Fruit fly (Drosophila melanogaster): Measurements from ENCODE around the gene CG32269.

CG32269 gene

dm6 chr3L:3197464-3197863, 11.3 kb downstream of the CG32269 start, which contains the start of gene CG14966 (continued):
- TF ChIP-seq pfk (GFP tag; optimal IDR thresholded peaks at IDR 0.05) = peak; percentile 11
- TF ChIP-seq ssp (GFP tag; IDR thresholded peaks at IDR 0.05) = no peak
- peak; percentile 76 for TF ChIP-seq HLH4C (GFP tag; IDR thresholded peaks at IDR 0.05; ENCODE audit: partially characterized antibody)
- no peak for TF ChIP-seq CG31388 (GFP tag; optimal IDR thresholded peaks at IDR 0.05)
- TF ChIP-seq CG7372 (GFP tag; IDR thresholded peaks at IDR 0.05) = no peak
- no peak for TF ChIP-seq ara (GFP tag; IDR thresholded peaks at IDR 0.05)
- TF ChIP-seq CG4617 (GFP tag; optimal IDR thresholded peaks at IDR 0.05; ENCODE audit: borderline replicate concordance) = peak; percentile 7
- TF ChIP-seq scrt (GFP tag; optimal IDR thresholded peaks at IDR 0.05) = peak; percentile 96
- peak; percentile 63; the same call in 1 of the 2 replicates for TF ChIP-seq slbo (GFP tag; IDR thresholded peaks at IDR 0.05)
- no peak for TF ChIP-seq CG13296 (GFP tag; optimal IDR thresholded peaks at IDR 0.05)
- peak; percentile 66 for TF ChIP-seq CG17829 (tag; optimal IDR thresholded peaks at IDR 0.05)
- no peak for TF ChIP-seq lmd (GFP tag; IDR thresholded peaks at IDR 0.05)
- TF ChIP-seq twi (tag; optimal IDR thresholded peaks at IDR 0.05) = no peak
- TF ChIP-seq sd (tag; optimal IDR thresholded peaks at IDR 0.05) = peak; percentile 82
- TF ChIP-seq CG5245 (GFP tag; optimal IDR thresholded peaks at IDR 0.05) = no peak
- peak; percentile 31 for TF ChIP-seq CG13424 (tag; optimal IDR thresholded peaks at IDR 0.05)
- TF ChIP-seq hkb (optimal IDR thresholded peaks at IDR 0.05) = no peak
- TF ChIP-seq hkb (GFP tag; IDR thresholded peaks at IDR 0.05) = no peak
- no peak for TF ChIP-seq CG4707 (GFP tag; optimal IDR thresholded peaks at IDR 0.05)
- peak; percentile 1 for TF ChIP-seq PHDP (tag; optimal IDR thresholded peaks at IDR 0.05)
- TF ChIP-seq CG16779 (GFP tag; IDR thresholded peaks at IDR 0.05) = no peak
- peak; percentile 13 for TF ChIP-seq CG30403 (GFP tag; optimal IDR thresholded peaks at IDR 0.05)
- TF ChIP-seq CG13287 (GFP tag; IDR thresholded peaks at IDR 0.05; ENCODE audit: partially characterized antibody) = peak; percentile 96
- no peak for TF ChIP-seq ham (GFP tag; IDR thresholded peaks at IDR 0.05)
- peak; percentile 11 for TF ChIP-seq grn (GFP tag; optimal IDR thresholded peaks at IDR 0.05)
- no peak for TF ChIP-seq Gsc (GFP tag; IDR thresholded peaks at IDR 0.05)
- no peak for TF ChIP-seq CG8765 (GFP tag; IDR thresholded peaks at IDR 0.05)
- no peak for TF ChIP-seq CG13775 (GFP tag; optimal IDR thresholded peaks at IDR 0.05)
- no peak for TF ChIP-seq bcd (GFP tag; optimal IDR thresholded peaks at IDR 0.05)
- TF ChIP-seq kah (GFP tag; optimal IDR thresholded peaks at IDR 0.05) = peak; percentile 15
- no peak for TF ChIP-seq nau (GFP tag; optimal IDR thresholded peaks at IDR 0.05)
- no peak for TF ChIP-seq CG17568 (GFP tag; optimal IDR thresholded peaks at IDR 0.05)
- no peak for TF ChIP-seq CG12219 (GFP tag; optimal IDR thresholded peaks at IDR 0.05)
- TF ChIP-seq CG33213 (GFP tag; optimal IDR thresholded peaks at IDR 0.05) = peak; percentile 30
- no peak for TF ChIP-seq corto (GFP tag; optimal IDR thresholded peaks at IDR 0.05)
- no peak for TF ChIP-seq HLH3B (GFP tag; IDR thresholded peaks at IDR 0.05)
- TF ChIP-seq ERR (GFP tag; optimal IDR thresholded peaks at IDR 0.05) = peak; percentile 25
- TF ChIP-seq CG7928 (GFP tag; optimal IDR thresholded peaks at IDR 0.05) = peak; percentile 97
- TF ChIP-seq CG10959 (GFP tag; IDR thresholded peaks at IDR 0.05) = no peak
- TF ChIP-seq CG6272 (GFP tag; IDR thresholded peaks at IDR 0.05) = no peak
- no peak for TF ChIP-seq Hr51 (GFP tag; optimal IDR thresholded peaks at IDR 0.05)
- TF ChIP-seq Ptx1 (GFP tag; IDR thresholded peaks at IDR 0.05) = peak; percentile 23; the same call in 1 of the 2 replicates
- no peak for TF ChIP-seq CG12236 (GFP tag; optimal IDR thresholded peaks at IDR 0.05)
- TF ChIP-seq TFAM (GFP tag; optimal IDR thresholded peaks at IDR 0.05) = no peak
- TF ChIP-seq salm (tag; optimal IDR thresholded peaks at IDR 0.05) = no peak
- no peak for TF ChIP-seq zfh1 (GFP tag; IDR thresholded peaks at IDR 0.05)
- TF ChIP-seq Fer1 (GFP tag; optimal IDR thresholded peaks at IDR 0.05) = peak; percentile 31
- TF ChIP-seq CG6765 (GFP tag; optimal IDR thresholded peaks at IDR 0.05) = no peak
- no peak for TF ChIP-seq peb (GFP tag; IDR thresholded peaks at IDR 0.05)
- TF ChIP-seq CG11504 (tag; optimal IDR thresholded peaks at IDR 0.05) = peak; percentile 32
- TF ChIP-seq unpg (GFP tag; optimal IDR thresholded peaks at IDR 0.05) = peak; percentile 4
- peak; percentile 27 for TF ChIP-seq Hmr (GFP tag; optimal IDR thresholded peaks at IDR 0.05)
